Fruit fly (Drosophila melanogaster): ENCODE results near the gene Stip1.
A peak's percentile ranks its signal among the peaks of the same experiment; 100 is the strongest.

The Stip1 gene

dm6 chr2L:250507-251215 is 44.3 kb upstream of the Stip1 start, which contains the start of gene kis (continued):
- TF ChIP-seq nmo (GFP tag; optimal IDR thresholded peaks at IDR 0.05) = peak; percentile 74
- peak; percentile 20 for TF ChIP-seq fu2 (GFP tag; optimal IDR thresholded peaks at IDR 0.05)
- peak; percentile 67 for TF ChIP-seq CG2120 (GFP tag; optimal IDR thresholded peaks at IDR 0.05)
- no peak for TF ChIP-seq luna (GFP tag; optimal IDR thresholded peaks at IDR 0.05)
- peak; percentile 31 for TF ChIP-seq zfh2 (GFP tag; optimal IDR thresholded peaks at IDR 0.05)
- no peak for TF ChIP-seq fd64A (GFP tag; optimal IDR thresholded peaks at IDR 0.05)
- TF ChIP-seq CG7928 (GFP tag; optimal IDR thresholded peaks at IDR 0.05) = no peak
- no peak; the same call in 3 of the 4 replicates for TF ChIP-seq Gug (GFP tag; IDR thresholded peaks at IDR 0.05)
- peak; percentile 3 for TF ChIP-seq Asciz (GFP tag; optimal IDR thresholded peaks at IDR 0.05)
- peak; percentile 68 for TF ChIP-seq CG32532 (GFP tag; IDR thresholded peaks at IDR 0.05)
- peak; percentile 69 for TF ChIP-seq CG9797 (GFP tag; optimal IDR thresholded peaks at IDR 0.05)
- TF ChIP-seq psq (GFP tag; optimal IDR thresholded peaks at IDR 0.05) = peak; percentile 80
- TF ChIP-seq CG31224 (GFP tag; IDR thresholded peaks at IDR 0.05) = no peak
- peak; percentile 25 for TF ChIP-seq CG18262 (tag; optimal IDR thresholded peaks at IDR 0.05)
- TF ChIP-seq Doc2 (GFP tag; IDR thresholded peaks at IDR 0.05) = no peak
- no peak for TF ChIP-seq CG16779 (GFP tag; IDR thresholded peaks at IDR 0.05)
- no peak for TF ChIP-seq Tbp (GFP tag; optimal IDR thresholded peaks at IDR 0.05)
- TF ChIP-seq az2 (GFP tag; optimal IDR thresholded peaks at IDR 0.05) = peak; percentile 52
- peak; percentile 97 for TF ChIP-seq Dll (GFP tag; IDR thresholded peaks at IDR 0.05; ENCODE audit: partially characterized antibody)
- TF ChIP-seq pros (GFP tag; optimal IDR thresholded peaks at IDR 0.05) = peak; percentile 95
- TF ChIP-seq CG31441 (GFP tag; IDR thresholded peaks at IDR 0.05) = no peak
- no peak for TF ChIP-seq usp (GFP tag; optimal IDR thresholded peaks at IDR 0.05)
- peak; percentile 41 for TF ChIP-seq Bdp1 (GFP tag; optimal IDR thresholded peaks at IDR 0.05)
- TF ChIP-seq sd (tag; optimal IDR thresholded peaks at IDR 0.05) = peak; percentile 70
- peak; percentile 30 for TF ChIP-seq CG4854 (GFP tag; optimal IDR thresholded peaks at IDR 0.05)
- no peak for TF ChIP-seq CG14014 (GFP tag; IDR thresholded peaks at IDR 0.05)
- peak; percentile 20; the same call in 1 of the 2 replicates for TF ChIP-seq CG10366 (GFP tag; IDR thresholded peaks at IDR 0.05)
- TF ChIP-seq CG1024 (GFP tag; IDR thresholded peaks at IDR 0.05) = no peak
- TF ChIP-seq CG17568 (GFP tag; optimal IDR thresholded peaks at IDR 0.05) = peak; percentile 13
- no peak for TF ChIP-seq CG14965 (GFP tag; optimal IDR thresholded peaks at IDR 0.05; ENCODE audit: borderline replicate concordance)
- TF ChIP-seq CG7786 (GFP tag; optimal IDR thresholded peaks at IDR 0.05) = no peak
- TF ChIP-seq CG7963 (GFP tag; IDR thresholded peaks at IDR 0.05; ENCODE audit: partially characterized antibody) = peak; percentile 83
- peak; percentile 1 for TF ChIP-seq CG17385 (GFP tag; optimal IDR thresholded peaks at IDR 0.05)
- TF ChIP-seq D (optimal IDR thresholded peaks at IDR 0.05) = no peak
- TF ChIP-seq D (GFP tag; optimal IDR thresholded peaks at IDR 0.05) = no peak
- peak; percentile 98 for TF ChIP-seq knrl (GFP tag; IDR thresholded peaks at IDR 0.05; ENCODE audit: partially characterized antibody)
- no peak for TF ChIP-seq CG17612 (GFP tag; IDR thresholded peaks at IDR 0.05)
- peak; percentile 68 for TF ChIP-seq CG15514 (GFP tag; optimal IDR thresholded peaks at IDR 0.05)
- peak; percentile 67 for TF ChIP-seq pita (GFP tag; optimal IDR thresholded peaks at IDR 0.05)
- TF ChIP-seq oc (tag; optimal IDR thresholded peaks at IDR 0.05) = no peak
- TF ChIP-seq CG14860 (GFP tag; IDR thresholded peaks at IDR 0.05; ENCODE audit: partially characterized antibody) = peak; percentile 94
- TF ChIP-seq CG2712 (tag; optimal IDR thresholded peaks at IDR 0.05) = peak; percentile 68
- TF ChIP-seq CG11398 (GFP tag; optimal IDR thresholded peaks at IDR 0.05) = no peak
- TF ChIP-seq CG34376 (GFP tag; optimal IDR thresholded peaks at IDR 0.05) = peak; percentile 47
- TF ChIP-seq CG31388 (GFP tag; optimal IDR thresholded peaks at IDR 0.05) = no peak
- TF ChIP-seq CG12299 (tag; optimal IDR thresholded peaks at IDR 0.05) = peak; percentile 40
- no peak for TF ChIP-seq CG16863 (GFP tag; optimal IDR thresholded peaks at IDR 0.05)
- no peak for TF ChIP-seq TFAM (GFP tag; optimal IDR thresholded peaks at IDR 0.05)
- peak; percentile 35; the same call in 1 of the 3 replicates for TF ChIP-seq CG11456 (GFP tag; IDR thresholded peaks at IDR 0.05)
- peak; percentile 87 for TF ChIP-seq Aef1 (GFP tag; IDR thresholded peaks at IDR 0.05)
